Worm (Caenorhabditis elegans) whole organism, L4 larva: ENCODE measurements around the gene Y62H9A.10.

Experiments used
- F44E2.7 ChIP-seq: fragments of 200-800 bp; sonication (Bioruptor generic); IDR thresholded peaks from 2 replicates; pipeline ENCODE4 v2.1.2; 2022; ENCODE audit warnings: missing genetic modification characterization, missing compliant biosample characterization
- T26A8.4 ChIP-seq: fragments of 200-800 bp; sonication (Bioruptor generic); IDR thresholded peaks from 2 replicates; pipeline ENCODE4 v1.3.6; 2022; ENCODE audit warnings: missing genetic modification characterization, missing compliant biosample characterization
- dve-1 ChIP-seq: sonication (generic microtip); optimal IDR thresholded peaks from 2 replicates; lab custom pipeline; 2017; ENCODE audit warnings: antibody characterized with exemption, mild to moderate bottlenecking, missing genetic modification characterization, missing compliant biosample characterization; ENCODE audit not compliant: insufficient read depth
- egl-27 ChIP-seq: sonication (generic microtip); optimal IDR thresholded peaks from 3 replicates; lab custom pipeline; 2017; ENCODE audit warnings: missing biosample characterization, missing genetic modification reagents, missing genetic modification characterization
- lin-38 ChIP-seq: fragments of 200-800 bp; sonication (Bioruptor generic); IDR thresholded peaks from 2 replicates; pipeline ENCODE4 v1.3.6; 2022; ENCODE audit warnings: missing genetic modification reagents, missing genetic modification characterization, missing compliant biosample characterization
- pqm-1 ChIP-seq: sonication (generic microtip); optimal IDR thresholded peaks from 2 replicates; lab custom pipeline; 2017; ENCODE audit warnings: missing biosample characterization, missing genetic modification characterization
- ztf-11 ChIP-seq: fragments of 150-350 bp; optimal IDR thresholded peaks from 2 replicates; lab custom pipeline; 2014; ENCODE audit warnings: missing biosample characterization, missing genetic modification characterization

DNA sequence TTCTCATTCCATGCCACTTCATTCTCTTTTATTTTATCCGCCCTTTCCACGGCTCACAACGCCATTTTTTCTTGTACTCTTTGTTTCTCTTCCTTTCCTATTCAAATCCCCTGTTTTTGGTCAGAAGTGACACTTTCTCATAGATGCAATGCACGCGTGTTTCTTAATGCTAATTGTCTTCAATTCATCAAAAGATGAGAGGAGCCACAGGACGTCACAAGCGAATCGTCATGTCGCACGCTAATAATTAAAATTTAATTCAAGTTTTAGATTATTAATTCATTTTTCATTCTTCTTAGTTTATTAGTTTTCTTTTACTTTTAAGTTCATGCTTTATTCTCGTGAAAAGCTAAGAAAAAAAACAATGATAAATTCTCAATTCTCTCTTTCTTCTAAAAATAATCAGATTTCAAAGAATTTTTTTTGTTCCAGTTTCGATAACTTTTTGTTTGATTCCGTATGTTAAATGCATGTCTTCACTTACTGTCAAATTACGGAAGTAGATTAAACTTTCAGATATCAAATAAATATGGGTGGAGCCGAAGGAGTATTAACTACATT is 18.2 kb upstream of the Y62H9A.10 start, which contains the start of gene Y62H9A.14:
- TF ChIP-seq ztf-11 (tag; lab: Kevin White, UChicago) (no peak), lin-38 (no peak), pqm-1 (tag; lab: Kevin White, UChicago) (no peak), dve-1 (tag; lab: Kevin White, UChicago) (no peak), egl-27 (tag; lab: Kevin White, UChicago) (no peak), T26A8.4 (GFP tag; lab: Robert Waterston, UW) (no peak), F44E2.7 (GFP tag; lab: Robert Waterston, UW) (no peak)
